Fruit fly (Drosophila melanogaster): Measurements from ENCODE around the gene Tfb4.

DNA sequence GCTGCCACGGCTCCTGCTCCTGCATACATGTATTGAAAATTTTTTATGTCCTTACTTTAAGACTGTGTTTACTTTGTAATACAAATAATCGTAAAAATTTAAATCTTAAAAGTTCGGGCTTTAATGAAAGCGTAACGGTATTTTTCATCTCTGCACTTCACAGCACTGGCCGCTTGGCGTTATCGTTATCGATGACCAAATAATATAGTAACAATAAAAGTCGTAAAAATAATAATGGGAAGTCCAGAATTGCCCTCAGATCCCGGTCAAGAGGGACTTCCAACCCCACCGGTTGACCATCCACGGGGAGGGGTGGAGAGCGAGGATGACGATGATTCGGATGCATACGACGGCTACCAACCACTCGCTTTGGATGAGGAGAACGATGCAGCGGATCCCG, 15.8 kb upstream of the Tfb4 start, which contains the start of gene CG14341:
- TF ChIP-seq CTCF (optimal IDR thresholded peaks at IDR 0.05) (no peak), CG8478 (optimal IDR thresholded peaks at IDR 0.05) (no peak)

Measured in S2 (cell line).